Fruit fly (Drosophila melanogaster) whole organism, embryonic: Measurements from ENCODE around the gene CG10584.

ENCODE experiments used
- Aef1 ChIP-seq: fragments of 200-800 bp; sonication (Bioruptor generic); IDR thresholded peaks from 3 replicates; pipeline ENCODE4 v1.3.6; 2022; ENCODE audit warnings: missing biosample characterization, missing genetic modification characterization
- CG10274 ChIP-seq: fragments of 200-800 bp; sonication (Bioruptor generic); optimal IDR thresholded peaks from 3 replicates; lab custom pipeline; 2017; ENCODE audit warnings: missing biosample characterization, mild to moderate bottlenecking, missing genetic modification characterization
- CG12219 ChIP-seq: fragments of 200-800 bp; sonication (Bioruptor generic); optimal IDR thresholded peaks from 3 replicates; lab custom pipeline; 2018; ENCODE audit warnings: missing biosample characterization, mild to moderate bottlenecking, missing genetic modification characterization
- CG12659 ChIP-seq: fragments of 200-800 bp; sonication (Bioruptor generic); optimal IDR thresholded peaks from 3 replicates; lab custom pipeline; 2017; ENCODE audit warnings: mild to moderate bottlenecking, missing biosample characterization, missing genetic modification reagents, missing genetic modification characterization
- CG7928 ChIP-seq: fragments of 200-800 bp; sonication (Bioruptor generic); optimal IDR thresholded peaks from 2 replicates; lab custom pipeline; 2017; ENCODE audit warnings: missing biosample characterization, mild to moderate bottlenecking, missing genetic modification characterization
- CG7987 ChIP-seq: fragments of 200-800 bp; sonication (Bioruptor generic); optimal IDR thresholded peaks from 2 replicates; lab custom pipeline; 2018; ENCODE audit warnings: missing biosample characterization, mild to moderate bottlenecking, missing genetic modification characterization, moderate library complexity
- Fer2 ChIP-seq: fragments of 200-800 bp; sonication (Bioruptor generic); optimal IDR thresholded peaks from 2 replicates; lab custom pipeline; 2018; ENCODE audit warnings: missing biosample characterization, mild to moderate bottlenecking, missing genetic modification characterization, moderate library complexity
- gcm ChIP-seq: fragments of 200-800 bp; sonication (Bioruptor generic); optimal IDR thresholded peaks from 2 replicates; lab custom pipeline; 2019; ENCODE audit warnings: missing biosample characterization, mild to moderate bottlenecking, missing genetic modification characterization, moderate library complexity
- hth ChIP-seq: fragments of >200 bp; optimal IDR thresholded peaks from 2 replicates; lab custom pipeline; 2017; ENCODE audit warnings: inconsistent platforms
- sqz ChIP-seq: fragments of 200-800 bp; sonication (Bioruptor generic); optimal IDR thresholded peaks from 3 replicates; lab custom pipeline; 2018; ENCODE audit warnings: missing biosample characterization, mild to moderate bottlenecking, missing genetic modification characterization
- sr ChIP-seq: fragments of 200-800 bp; sonication (Bioruptor generic); IDR thresholded peaks from 3 replicates; pipeline ENCODE4 v1.3.6; 2022; ENCODE audit warnings: missing biosample characterization, missing genetic modification characterization
- usp ChIP-seq: fragments of >200 bp; optimal IDR thresholded peaks from 2 replicates; lab custom pipeline; 2017; ENCODE audit warnings: missing biosample characterization, missing genetic modification characterization

dm6 chr3L:21034281-21035221 is 3.4 kb upstream of the CG10584 start, which contains the start of gene siz:
- TF ChIP-seq sqz (GFP tag; lab: Kevin White, UChicago): peak; percentile 3
- TF ChIP-seq CG12659 (GFP tag; lab: Kevin White, UChicago): peak; percentile 70
- TF ChIP-seq CG7928: peak; percentile 47
- TF ChIP-seq CG12219 (GFP tag; lab: Kevin White, UChicago): peak; percentile 41
- no peak for TF ChIP-seq usp (GFP tag; lab: Kevin White, UChicago)
- TF ChIP-seq Aef1 (GFP tag; lab: Robert Waterston, UW): no peak
- TF ChIP-seq sr (GFP tag; lab: Robert Waterston, UW): no peak
- TF ChIP-seq gcm: peak; percentile 26
- no peak for TF ChIP-seq CG10274 (GFP tag; lab: Kevin White, UChicago)
- TF ChIP-seq Fer2 (tag; lab: Kevin White, UChicago): no peak
- TF ChIP-seq hth: no peak
- peak; percentile 12 for TF ChIP-seq CG7987 (GFP tag; lab: Kevin White, UChicago)
